Worm (Caenorhabditis elegans) whole organism, young adult: ENCODE measurements around the gene tatn-1.
A peak's percentile ranks its signal among the peaks of the same experiment; 100 is the strongest.

Experiments
- die-1 ChIP-seq: sonication (generic microtip); optimal IDR thresholded peaks from 2 replicates; lab custom pipeline; 2016; ENCODE audit warnings: missing genotype, mild to moderate bottlenecking, missing genetic modification characterization, missing compliant biosample characterization
- pha-4 ChIP-seq: fragments of 150-350 bp; sonication (generic microtip); optimal IDR thresholded peaks from 2 replicates; lab custom pipeline; 2014; ENCODE audit warnings: missing biosample characterization, missing genetic modification reagents, missing genetic modification characterization
- rcor-1 ChIP-seq: fragments of 200-800 bp; sonication (Bioruptor generic); IDR thresholded peaks from 2 replicates; pipeline ENCODE4 v1.3.6; 2022; ENCODE audit warnings: missing genetic modification reagents, missing genetic modification characterization, missing compliant biosample characterization
- snpc-4 ChIP-seq, 5 experiments: fragments of 150-350 bp in 1 of 5; sonication (generic microtip) in 4 of 5; optimal IDR thresholded peaks; 2 replicates each; lab custom pipeline; 2014 to 2018; ENCODE audit warnings: missing genetic modification characterization in 5 of 5, missing biosample characterization in 3 of 5, antibody characterized with exemption in 2 of 5, mild to moderate bottlenecking in 2 of 5, missing compliant biosample characterization in 2 of 5, missing genotype in 2 of 5, moderate library complexity in 2 of 5, missing genetic modification reagents in 1 of 5

DNA sequence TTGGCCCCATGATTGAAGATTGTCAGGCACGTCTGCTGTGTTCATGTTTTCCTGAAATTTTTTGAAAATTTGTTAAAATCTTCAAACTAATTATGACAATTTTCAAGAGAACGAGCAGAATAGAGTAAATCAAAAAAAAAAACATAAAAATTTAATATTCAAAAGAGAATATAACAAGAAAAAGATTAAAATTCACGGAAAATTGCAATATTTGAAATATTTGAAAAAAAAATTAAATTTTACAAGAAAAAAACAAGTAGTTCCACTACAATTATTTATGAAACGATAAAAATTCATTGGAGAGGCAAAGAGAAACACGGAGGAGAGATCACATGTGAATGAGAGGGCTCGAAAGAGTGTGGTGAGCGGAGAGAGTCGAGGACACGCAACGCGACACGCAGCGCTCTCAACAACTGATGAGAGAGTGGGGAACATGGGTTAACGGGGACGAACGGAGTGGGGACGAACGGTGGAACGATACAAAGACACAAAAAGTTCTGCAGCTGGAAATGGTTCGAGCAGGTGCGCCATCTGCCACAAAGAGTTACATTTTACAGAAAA, 33.8 kb downstream of the tatn-1 start, which contains the start of gene mbk-1:
- no peak for TF ChIP-seq snpc-4 (GFP tag; optimal IDR thresholded peaks at IDR 0.05; lab: Kevin White, UChicago)
- TF ChIP-seq snpc-4 (tag; optimal IDR thresholded peaks at IDR 0.05; lab: Kevin White, UChicago): peak in 3 of 4 experiments; percentile 31 to 40 (median 35)
- no peak for TF ChIP-seq rcor-1 (GFP tag; lab: Robert Waterston, UW)
- TF ChIP-seq die-1: peak; percentile 4
- no peak for TF ChIP-seq pha-4 (tag; lab: Kevin White, UChicago)
